Fruit fly (Drosophila melanogaster) whole organism, wandering third instar larva: ENCODE data around the gene CG31924.

ENCODE experiments used
- CG32264 ChIP-seq: fragments of 200-800 bp; sonication (Bioruptor generic); optimal IDR thresholded peaks from 2 replicates; lab custom pipeline; 2016; ENCODE audit warnings: missing biosample characterization, missing genetic modification characterization
- CG9705 ChIP-seq: fragments of 200-800 bp; sonication (Bioruptor generic); optimal IDR thresholded peaks from 2 replicates; lab custom pipeline; 2018; ENCODE audit warnings: missing biosample characterization, mild to moderate bottlenecking, missing genetic modification characterization
- CrebA ChIP-seq: fragments of 200-800 bp; sonication (Bioruptor generic); optimal IDR thresholded peaks from 2 replicates; lab custom pipeline; 2016; ENCODE audit warnings: missing biosample characterization, mild to moderate bottlenecking, missing genetic modification characterization, borderline replicate concordance
- Dfd ChIP-seq: fragments of >200 bp; optimal IDR thresholded peaks from 2 replicates; lab custom pipeline; 2017; ENCODE audit warnings: missing biosample characterization, missing genetic modification characterization
- Dif ChIP-seq: fragments of 200-275, 200-300 bp; sonication (Bioruptor generic); optimal IDR thresholded peaks from 2 replicates; lab custom pipeline; 2018; ENCODE audit warnings: missing biosample characterization, missing genetic modification characterization; ENCODE audit not compliant: partially characterized antibody
- GATAd ChIP-seq: sonication (Bioruptor generic); optimal IDR thresholded peaks from 2 replicates; lab custom pipeline; 2016; ENCODE audit warnings: missing biosample characterization, missing genetic modification characterization
- HLH106 ChIP-seq: fragments of 200-800 bp; optimal IDR thresholded peaks from 3 replicates; lab custom pipeline; 2019; ENCODE audit warnings: missing biosample characterization, mild to moderate bottlenecking, missing genetic modification characterization, moderate library complexity
- Hnf4 ChIP-seq: fragments of 200-800 bp; sonication (Bioruptor generic); optimal IDR thresholded peaks from 2 replicates; lab custom pipeline; 2016; ENCODE audit warnings: missing biosample characterization, mild to moderate bottlenecking, missing genetic modification characterization
- Hr78 ChIP-seq: fragments of >200 bp; optimal IDR thresholded peaks from 2 replicates; lab custom pipeline; 2017; ENCODE audit warnings: missing biosample characterization, missing genetic modification characterization
- Jra ChIP-seq: sonication (Bioruptor generic); optimal IDR thresholded peaks from 2 replicates; lab custom pipeline; 2016; ENCODE audit warnings: missing biosample characterization, missing genetic modification characterization
- Mio ChIP-seq: sonication (Bioruptor generic); optimal IDR thresholded peaks from 2 replicates; lab custom pipeline; 2016; ENCODE audit warnings: missing biosample characterization, missing genetic modification characterization
- Myc ChIP-seq: fragments of >200 bp; optimal IDR thresholded peaks from 2 replicates; lab custom pipeline; 2017
- N ChIP-seq: fragments of >200 bp; optimal IDR thresholded peaks from 2 replicates; lab custom pipeline; 2018; ENCODE audit warnings: missing biosample characterization, missing external identifiers, missing genetic modification characterization
- OdsH ChIP-seq: fragments of 200-800 bp; sonication (Bioruptor generic); optimal IDR thresholded peaks from 2 replicates; lab custom pipeline; 2016; ENCODE audit warnings: missing biosample characterization, mild to moderate bottlenecking, missing genetic modification characterization
- Rel ChIP-seq, 2 experiments: fragments of 200-800 bp; sonication (Bioruptor generic) in 1 of 2; optimal IDR thresholded peaks; 2 replicates in 1 of 2; 3 replicates in 1 of 2; lab custom pipeline; 2016 to 2019; ENCODE audit warnings: mild to moderate bottlenecking in 2 of 2, missing biosample characterization in 2 of 2, missing genetic modification characterization in 2 of 2, moderate library complexity in 1 of 2
- Sp1 ChIP-seq: fragments of 200-800 bp; sonication (Bioruptor generic); optimal IDR thresholded peaks from 3 replicates; lab custom pipeline; 2019; ENCODE audit warnings: missing biosample characterization, mild to moderate bottlenecking, missing genetic modification characterization, moderate library complexity
- Vsx2 ChIP-seq: fragments of 200-300, 225-300 bp; sonication (Bioruptor generic); optimal IDR thresholded peaks from 2 replicates; lab custom pipeline; 2018; ENCODE audit warnings: missing biosample characterization, missing genetic modification characterization; ENCODE audit not compliant: partially characterized antibody
- br ChIP-seq: fragments of 200-800 bp; sonication (Bioruptor generic); optimal IDR thresholded peaks from 2 replicates; lab custom pipeline; 2016; ENCODE audit warnings: missing biosample characterization, missing genetic modification characterization
- brk ChIP-seq: fragments of 200-800 bp; sonication (Bioruptor generic); optimal IDR thresholded peaks from 2 replicates; lab custom pipeline; 2016; ENCODE audit warnings: missing biosample characterization, mild to moderate bottlenecking, missing genetic modification characterization
- dl ChIP-seq, 2 experiments: fragments of 175-275, 200-275 bp in 1 of 2; fragments of 200-275 bp in 1 of 2; sonication (Bioruptor generic); optimal IDR thresholded peaks; lab custom pipeline; 2018; ENCODE audit warnings: mild to moderate bottlenecking in 2 of 2, missing biosample characterization in 2 of 2, missing genetic modification characterization in 2 of 2, moderate library complexity in 2 of 2; ENCODE audit not compliant: partially characterized antibody in 2 of 2, insufficient read depth in 1 of 2
- dmrt93B ChIP-seq: fragments of 200-800 bp; sonication (Bioruptor generic); optimal IDR thresholded peaks from 2 replicates; lab custom pipeline; 2018; ENCODE audit warnings: missing biosample characterization, mild to moderate bottlenecking, missing genetic modification characterization
- dsf ChIP-seq: sonication (Bioruptor generic); optimal IDR thresholded peaks from 2 replicates; lab custom pipeline; 2016; ENCODE audit warnings: missing biosample characterization, missing genetic modification characterization, borderline replicate concordance
- ey ChIP-seq: fragments of 200-800 bp; sonication (Bioruptor generic); optimal IDR thresholded peaks from 2 replicates; lab custom pipeline; 2016; ENCODE audit warnings: missing biosample characterization, missing genetic modification characterization
- foxo ChIP-seq, 2 experiments: fragments of 200-800 bp; sonication (Bioruptor generic); optimal IDR thresholded peaks; 2 replicates in 1 of 2; 3 replicates in 1 of 2; lab custom pipeline; 2016 to 2017; ENCODE audit warnings: missing biosample characterization in 2 of 2, missing genetic modification characterization in 2 of 2
- fru ChIP-seq: fragments of 200-800 bp; sonication (Bioruptor generic); optimal IDR thresholded peaks from 3 replicates; lab custom pipeline; 2016; ENCODE audit warnings: missing biosample characterization, mild to moderate bottlenecking, missing genetic modification characterization
- h ChIP-seq: fragments of 200-800 bp; sonication (Bioruptor generic); optimal IDR thresholded peaks from 3 replicates; lab custom pipeline; 2016; ENCODE audit warnings: missing biosample characterization, mild to moderate bottlenecking, missing genetic modification characterization
- jim ChIP-seq: fragments of 175-275, 200-325 bp; sonication (Bioruptor generic); optimal IDR thresholded peaks from 2 replicates; lab custom pipeline; 2016; ENCODE audit warnings: missing biosample characterization, mild to moderate bottlenecking, missing genetic modification characterization
- lola ChIP-seq: fragments of >200 bp; optimal IDR thresholded peaks from 2 replicates; lab custom pipeline; 2017; ENCODE audit warnings: missing biosample characterization, missing genetic modification characterization
- pan ChIP-seq: fragments of >200 bp; optimal IDR thresholded peaks from 2 replicates; lab custom pipeline; 2017
- psq ChIP-seq: fragments of 200-800 bp; sonication (Bioruptor generic); optimal IDR thresholded peaks from 3 replicates; lab custom pipeline; 2017; ENCODE audit warnings: missing biosample characterization, mild to moderate bottlenecking, missing genetic modification characterization, moderate library complexity
- rgr ChIP-seq: fragments of 200-800 bp; sonication (Bioruptor generic); optimal IDR thresholded peaks from 3 replicates; lab custom pipeline; 2016; ENCODE audit warnings: missing biosample characterization, mild to moderate bottlenecking, missing genetic modification characterization
- sage ChIP-seq: fragments of 200-800 bp; sonication (Bioruptor generic); optimal IDR thresholded peaks from 2 replicates; lab custom pipeline; 2016; ENCODE audit warnings: missing biosample characterization, mild to moderate bottlenecking, missing genetic modification characterization
- sv ChIP-seq: fragments of 200-800 bp; sonication (Bioruptor generic); optimal IDR thresholded peaks from 3 replicates; lab custom pipeline; 2016; ENCODE audit warnings: missing biosample characterization, missing genetic modification characterization
- tai ChIP-seq: sonication (Bioruptor generic); optimal IDR thresholded peaks from 2 replicates; lab custom pipeline; 2016; ENCODE audit warnings: missing biosample characterization, missing genetic modification characterization
- woc ChIP-seq: sonication (Bioruptor generic); optimal IDR thresholded peaks from 2 replicates; lab custom pipeline; 2016; ENCODE audit warnings: missing biosample characterization, mild to moderate bottlenecking, missing genetic modification characterization

Gene CG31924

dm6 chr2L:1341995-1342394, 12.7 kb downstream of the CG31924 start, which contains the start of gene CG33923:
Gene CG33923 (minus strand): TSS chr2L:1342095.
- TF ChIP-seq jim (GFP tag; lab: Kevin White, UChicago) (no peak), CG32264 (GFP tag; lab: Kevin White, UChicago) (no peak), ey (no peak), dmrt93B (GFP tag; lab: Kevin White, UChicago) (no peak), N (GFP tag; lab: Kevin White, UChicago) (no peak), h (GFP tag; lab: Kevin White, UChicago) (no peak), fru (no peak), Hr78 (GFP tag; lab: Kevin White, UChicago) (no peak), Mio (GFP tag; lab: Kevin White, UChicago) (no peak), foxo (GFP tag; optimal IDR thresholded peaks at IDR 0.05; lab: Kevin White, UChicago) (no peak)

DNA sequence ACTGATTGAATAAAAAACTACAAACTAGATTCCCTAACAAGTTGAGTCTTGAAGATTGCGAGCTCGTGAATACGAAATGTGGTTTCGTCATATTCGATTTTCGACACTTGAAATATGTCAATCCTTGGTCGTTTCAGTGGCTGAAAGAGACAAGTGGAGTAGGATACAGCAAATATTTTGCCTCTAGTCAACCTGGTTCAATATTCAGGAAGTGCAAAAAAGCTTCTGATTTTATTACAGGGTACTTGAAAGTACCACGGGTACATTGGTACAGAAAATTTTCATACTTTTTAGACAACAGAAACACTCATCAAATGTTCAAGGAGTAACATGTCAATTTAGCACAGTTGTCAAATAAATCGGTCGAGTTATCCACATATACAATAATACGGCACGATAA, 20.9 kb downstream of the CG31924 start, which contains the start of gene CG5440:
CG5440 (plus strand) TSS at position 301 of the 400 bp plus-strand sequence.
- TF ChIP-seq HLH106 (tag; lab: Kevin White, UChicago) (no peak), fru (no peak)
- TF ChIP-seq, all 38 proteins: peak for 0

dm6 chr2L:1328861-1329260, 25.9 kb downstream of the CG31924 start, which contains the start of gene a5:
Gene a5 (plus strand): TSS chr2L:1329161.
- no peak for TF ChIP-seq h (GFP tag; lab: Kevin White, UChicago)
- TF ChIP-seq pan (lab: Kevin White, UChicago), result no peak
- no peak for TF ChIP-seq CG32264 (GFP tag; lab: Kevin White, UChicago)
- no peak for TF ChIP-seq OdsH (GFP tag; lab: Kevin White, UChicago)
- no peak for TF ChIP-seq Dif
- no peak for TF ChIP-seq Vsx2 (GFP tag; lab: Kevin White, UChicago)
- TF ChIP-seq Sp1 (GFP tag; lab: Kevin White, UChicago), result no peak
- TF ChIP-seq br, result no peak
- TF ChIP-seq sv, result no peak
- no peak for TF ChIP-seq Jra
- no peak for TF ChIP-seq GATAd (GFP tag; lab: Kevin White, UChicago)
- TF ChIP-seq brk, result no peak

- no peak for TF ChIP-seq CG9705 (GFP tag; lab: Kevin White, UChicago)
- peak in 1 of 2 experiments; percentile 7 for TF ChIP-seq foxo (GFP tag; optimal IDR thresholded peaks at IDR 0.05; lab: Kevin White, UChicago)
These were observed 38.3 kb downstream of the CG31924 start for dm6 chr2L:1316422-1316821.

- TF ChIP-seq Jra (no peak), dsf (no peak), Hnf4 (GFP tag; lab: Kevin White, UChicago) (no peak), N (GFP tag; lab: Kevin White, UChicago) (no peak), Hr78 (GFP tag; lab: Kevin White, UChicago) (no peak), pan (lab: Kevin White, UChicago) (no peak), Myc (lab: Kevin White, UChicago) (no peak), lola (GFP tag; lab: Kevin White, UChicago) (no peak), Vsx2 (GFP tag; lab: Kevin White, UChicago) (no peak), Mio (GFP tag; lab: Kevin White, UChicago) (no peak), OdsH (GFP tag; lab: Kevin White, UChicago) (no peak), Dif (no peak), Sp1 (GFP tag; lab: Kevin White, UChicago) (no peak), tai (GFP tag; lab: Kevin White, UChicago) (no peak), CrebA (no peak), ey (no peak), dl (GFP tag; optimal IDR thresholded peaks at IDR 0.05; lab: Kevin White, UChicago; ENCODE audit: insufficient read depth in 1 of 2, partially characterized antibody in 2 of 2) (no peak)
- TF ChIP-seq, all 38 proteins: peak for 0
These were observed 39.4 kb downstream of the CG31924 start for dm6 chr2L:1315283-1315682.

dm6 chr2L:1312321-1312720, 42.4 kb downstream of the CG31924 start:
- TF ChIP-seq pan (lab: Kevin White, UChicago), result no peak
- no peak for TF ChIP-seq Vsx2 (GFP tag; lab: Kevin White, UChicago)
- TF ChIP-seq jim (GFP tag; lab: Kevin White, UChicago), result no peak
- TF ChIP-seq Dfd (GFP tag; lab: Kevin White, UChicago), result no peak
- TF ChIP-seq N (GFP tag; lab: Kevin White, UChicago), result no peak
- peak; percentile 22 for TF ChIP-seq Hnf4 (GFP tag; lab: Kevin White, UChicago)
- TF ChIP-seq GATAd (GFP tag; lab: Kevin White, UChicago), result no peak
- TF ChIP-seq CG32264 (GFP tag; lab: Kevin White, UChicago), result no peak
- no peak for TF ChIP-seq Hr78 (GFP tag; lab: Kevin White, UChicago)
- no peak for TF ChIP-seq lola (GFP tag; lab: Kevin White, UChicago)
- no peak for TF ChIP-seq Myc (lab: Kevin White, UChicago)
- peak; percentile 28 for TF ChIP-seq psq
- TF ChIP-seq br, result peak; percentile 42
- no peak for TF ChIP-seq tai (GFP tag; lab: Kevin White, UChicago)
- no peak for TF ChIP-seq Rel (GFP tag; optimal IDR thresholded peaks at IDR 0.05; lab: Kevin White, UChicago)
- no peak for TF ChIP-seq Rel (tag; optimal IDR thresholded peaks at IDR 0.05; lab: Kevin White, UChicago)
- TF ChIP-seq ey, result peak; percentile 22
- peak; percentile 27 for TF ChIP-seq rgr
- no peak for TF ChIP-seq Jra
- TF ChIP-seq foxo (GFP tag; optimal IDR thresholded peaks at IDR 0.05; lab: Kevin White, UChicago), result peak in 1 of 2 experiments; percentile 48
- TF ChIP-seq dmrt93B (GFP tag; lab: Kevin White, UChicago), result no peak
- no peak for TF ChIP-seq Dif
- peak; percentile 57 for TF ChIP-seq Sp1 (GFP tag; lab: Kevin White, UChicago)
- TF ChIP-seq woc (GFP tag; lab: Kevin White, UChicago), result peak; percentile 6
- no peak for TF ChIP-seq Mio (GFP tag; lab: Kevin White, UChicago)
- no peak for TF ChIP-seq dl (GFP tag; optimal IDR thresholded peaks at IDR 0.05; lab: Kevin White, UChicago; ENCODE audit: insufficient read depth in 1 of 2, partially characterized antibody in 2 of 2)
- no peak for TF ChIP-seq CrebA
- TF ChIP-seq sage (GFP tag; lab: Kevin White, UChicago), result no peak
